Worm (Caenorhabditis elegans) whole organism, late embryonic: Measurements from ENCODE around the gene tbc-13.

ENCODE experiments used
- C38D4.7 ChIP-seq: fragments of 200-800 bp; sonication (Bioruptor generic); optimal IDR thresholded peaks from 2 replicates; lab custom pipeline; 2018; ENCODE audit warnings: mild to moderate bottlenecking, missing genetic modification characterization, moderate library complexity, missing compliant biosample characterization
- K02D7.2 ChIP-seq: sonication (generic microtip); optimal IDR thresholded peaks from 2 replicates; lab custom pipeline; 2017; ENCODE audit warnings: mild to moderate bottlenecking, missing genetic modification characterization, missing compliant biosample characterization
- K09A11.1 ChIP-seq: sonication (generic microtip); optimal IDR thresholded peaks from 2 replicates; lab custom pipeline; 2017; ENCODE audit warnings: antibody characterized with exemption, mild to moderate bottlenecking, missing genetic modification characterization, missing compliant biosample characterization; ENCODE audit not compliant: insufficient read depth
- ceh-18 ChIP-seq: sonication (generic microtip); optimal IDR thresholded peaks from 2 replicates; lab custom pipeline; 2016; ENCODE audit warnings: missing genetic modification characterization, missing compliant biosample characterization
- ceh-22 ChIP-seq: sonication (generic microtip); optimal IDR thresholded peaks from 2 replicates; lab custom pipeline; 2017; ENCODE audit warnings: missing biosample characterization, missing genetic modification characterization
- ceh-24 ChIP-seq: sonication (generic microtip); optimal IDR thresholded peaks from 2 replicates; lab custom pipeline; 2016; ENCODE audit warnings: mild to moderate bottlenecking, missing genetic modification characterization, missing compliant biosample characterization
- ceh-48 ChIP-seq: sonication (generic microtip); optimal IDR thresholded peaks from 2 replicates; lab custom pipeline; 2016; ENCODE audit warnings: missing genetic modification characterization, inconsistent platforms, missing compliant biosample characterization
- ceh-6 ChIP-seq: fragments of 200-800 bp; sonication (Bioruptor generic); optimal IDR thresholded peaks from 2 replicates; lab custom pipeline; 2018; ENCODE audit warnings: mild to moderate bottlenecking, missing genetic modification characterization, missing compliant biosample characterization
- ceh-9 ChIP-seq: sonication (generic microtip); optimal IDR thresholded peaks from 2 replicates; lab custom pipeline; 2016; ENCODE audit warnings: mild to moderate bottlenecking, missing genetic modification characterization, inconsistent platforms, missing compliant biosample characterization
- che-1 ChIP-seq: sonication (generic microtip); optimal IDR thresholded peaks from 2 replicates; lab custom pipeline; 2016; ENCODE audit warnings: mild to moderate bottlenecking, missing genetic modification characterization, missing compliant biosample characterization
- dmd-4 ChIP-seq: sonication (generic microtip); optimal IDR thresholded peaks from 2 replicates; lab custom pipeline; 2016; ENCODE audit warnings: borderline replicate concordance, missing genetic modification characterization, missing compliant biosample characterization
- dve-1 ChIP-seq: sonication (generic microtip); optimal IDR thresholded peaks from 2 replicates; lab custom pipeline; 2017; ENCODE audit warnings: antibody characterized with exemption, mild to moderate bottlenecking, missing genetic modification characterization, missing compliant biosample characterization
- elt-2 ChIP-seq: sonication (generic microtip); optimal IDR thresholded peaks from 2 replicates; lab custom pipeline; 2016; ENCODE audit warnings: missing genetic modification reagents, missing genetic modification characterization, missing compliant biosample characterization
- elt-4 ChIP-seq: sonication (generic microtip); optimal IDR thresholded peaks from 2 replicates; lab custom pipeline; 2016; ENCODE audit warnings: missing genetic modification characterization, missing compliant biosample characterization
- ets-4 ChIP-seq: sonication (generic microtip); optimal IDR thresholded peaks from 2 replicates; lab custom pipeline; 2016; ENCODE audit warnings: missing genetic modification characterization, missing compliant biosample characterization
- eyg-1 ChIP-seq: sonication (generic microtip); optimal IDR thresholded peaks from 2 replicates; lab custom pipeline; 2016; ENCODE audit warnings: missing genotype, missing genetic modification characterization, missing compliant biosample characterization
- fkh-10 ChIP-seq: fragments of 150-350 bp; optimal IDR thresholded peaks from 2 replicates; lab custom pipeline; 2014; ENCODE audit warnings: missing biosample characterization, missing genetic modification reagents, missing genetic modification characterization
- hlh-30 ChIP-seq: sonication (generic microtip); optimal IDR thresholded peaks from 2 replicates; lab custom pipeline; 2017; ENCODE audit warnings: antibody characterized with exemption, missing genetic modification characterization, missing compliant biosample characterization; ENCODE audit not compliant: insufficient read depth
- hlh-6 ChIP-seq: sonication (generic microtip); optimal IDR thresholded peaks from 2 replicates; lab custom pipeline; 2016; ENCODE audit warnings: missing genotype, missing genetic modification characterization, missing compliant biosample characterization
- hlh-8 ChIP-seq: sonication (generic microtip); optimal IDR thresholded peaks from 2 replicates; lab custom pipeline; 2016; ENCODE audit warnings: missing genotype, missing genetic modification characterization, missing compliant biosample characterization
- mec-3 ChIP-seq: sonication (generic microtip); optimal IDR thresholded peaks from 2 replicates; lab custom pipeline; 2016; ENCODE audit warnings: borderline replicate concordance, missing genetic modification characterization, missing compliant biosample characterization
- nfya-1 ChIP-seq: sonication (generic microtip); optimal IDR thresholded peaks from 2 replicates; lab custom pipeline; 2017; ENCODE audit warnings: missing genetic modification characterization, mild to moderate bottlenecking, missing compliant biosample characterization, antibody characterized with exemption, moderate library complexity
- nhr-232 ChIP-seq: sonication (generic microtip); optimal IDR thresholded peaks from 2 replicates; lab custom pipeline; 2016; ENCODE audit warnings: missing genetic modification characterization, missing compliant biosample characterization
- odd-2 ChIP-seq: sonication (generic microtip); optimal IDR thresholded peaks from 2 replicates; lab custom pipeline; 2017; ENCODE audit warnings: antibody characterized with exemption, mild to moderate bottlenecking, missing genetic modification characterization, missing compliant biosample characterization
- pax-1 ChIP-seq: fragments of 150-350 bp; optimal IDR thresholded peaks from 2 replicates; lab custom pipeline; 2014; ENCODE audit warnings: missing biosample characterization, missing genetic modification characterization
- pha-2 ChIP-seq: sonication (generic microtip); optimal IDR thresholded peaks from 2 replicates; lab custom pipeline; 2017; ENCODE audit warnings: mild to moderate bottlenecking, missing genetic modification characterization, missing compliant biosample characterization
- pqm-1 ChIP-seq: sonication (generic microtip); optimal IDR thresholded peaks from 2 replicates; lab custom pipeline; 2016; ENCODE audit warnings: missing genetic modification characterization, missing compliant biosample characterization
- rnt-1 ChIP-seq: sonication (generic microtip); optimal IDR thresholded peaks from 2 replicates; lab custom pipeline; 2016; ENCODE audit warnings: missing genetic modification characterization, missing compliant biosample characterization
- sox-2 ChIP-seq: fragments of 200-800 bp; sonication (Bioruptor generic); IDR thresholded peaks from 2 replicates; pipeline ENCODE4 v1.3.6; 2022; ENCODE audit warnings: missing genetic modification reagents, missing genetic modification characterization, missing compliant biosample characterization
- sox-4 ChIP-seq: sonication (generic microtip); optimal IDR thresholded peaks from 2 replicates; lab custom pipeline; 2017; ENCODE audit warnings: mild to moderate bottlenecking, missing genetic modification characterization, inconsistent platforms, missing compliant biosample characterization
- syd-9 ChIP-seq: sonication (generic microtip); optimal IDR thresholded peaks from 2 replicates; lab custom pipeline; 2016; ENCODE audit warnings: mild to moderate bottlenecking, missing genetic modification characterization, moderate library complexity, missing compliant biosample characterization
- tbx-7 ChIP-seq: sonication (generic microtip); optimal IDR thresholded peaks from 2 replicates; lab custom pipeline; 2016; ENCODE audit warnings: missing genotype, missing genetic modification characterization, missing compliant biosample characterization
- unc-3 ChIP-seq, 2 experiments: fragments of 200-800 bp in 1 of 2; sonication (Bioruptor generic) in 1 of 2; sonication (generic microtip) in 1 of 2; conservative IDR thresholded peaks in 1 of 2; optimal IDR thresholded peaks in 1 of 2; 2 replicates each; pipeline versions ENCODE4 v1.3.6 to Lab custom; 2016 to 2022; ENCODE audit warnings: missing compliant biosample characterization in 2 of 2, missing genetic modification characterization in 2 of 2, missing genetic modification reagents in 1 of 2
- unc-86 ChIP-seq: sonication (generic microtip); optimal IDR thresholded peaks from 2 replicates; lab custom pipeline; 2016; ENCODE audit warnings: missing genetic modification characterization, missing compliant biosample characterization

The tbc-13 gene

ce11 chrX:12491138-12491537 is 6.3 kb downstream of the tbc-13 start:
- TF ChIP-seq hlh-8 (tag; lab: Kevin White, UChicago) = no peak

- TF ChIP-seq ceh-18 (tag; lab: Kevin White, UChicago) (no peak), ets-4 (tag; lab: Kevin White, UChicago) (no peak), nhr-232 (tag; lab: Kevin White, UChicago) (no peak), fkh-10 (GFP tag; lab: Kevin White, UChicago) (no peak), ceh-6 (GFP tag; lab: Kevin White, UChicago) (no peak), C38D4.7 (GFP tag; lab: Kevin White, UChicago) (no peak), hlh-8 (tag; lab: Kevin White, UChicago) (no peak), sox-2 (GFP tag; lab: Robert Waterston, UW) (no peak), odd-2 (no peak), ceh-48 (tag; lab: Kevin White, UChicago) (no peak), pax-1 (tag; lab: Kevin White, UChicago) (no peak), che-1 (no peak), tbx-7 (tag; lab: Kevin White, UChicago) (no peak), unc-3 (GFP tag; conservative IDR thresholded peaks at IDR 0.05; lab: Robert Waterston, UW) (no peak), unc-3 (tag; optimal IDR thresholded peaks at IDR 0.05; lab: Kevin White, UChicago) (no peak), pha-2 (tag; lab: Kevin White, UChicago) (no peak), ceh-9 (tag; lab: Kevin White, UChicago) (no peak), pqm-1 (tag; lab: Kevin White, UChicago) (no peak), elt-4 (no peak), dve-1 (tag; lab: Kevin White, UChicago) (no peak), eyg-1 (tag; lab: Kevin White, UChicago) (no peak)
Observed at ce11 chrX:12492467-12492866, 7.6 kb downstream of the tbc-13 start, which contains the start of gene lips-1. Gene lips-1, plus strand, starts transcription at chrX:12492767.

ce11 chrX:12500777-12501176 is 15.9 kb downstream of the tbc-13 start:
- no peak for TF ChIP-seq K09A11.1 (tag; lab: Kevin White, UChicago)
- TF ChIP-seq sox-4 = no peak
- no peak for TF ChIP-seq ceh-22 (tag; lab: Kevin White, UChicago)
- no peak for TF ChIP-seq unc-86
- no peak for TF ChIP-seq C38D4.7 (GFP tag; lab: Kevin White, UChicago)
- TF ChIP-seq hlh-6 (tag; lab: Kevin White, UChicago) = no peak
- no peak for TF ChIP-seq dmd-4 (tag; lab: Kevin White, UChicago)
- no peak for TF ChIP-seq nhr-232 (tag; lab: Kevin White, UChicago)
- no peak for TF ChIP-seq odd-2
- TF ChIP-seq pha-2 (tag; lab: Kevin White, UChicago) = no peak
- TF ChIP-seq nfya-1 (tag; lab: Kevin White, UChicago) = no peak
- no peak for TF ChIP-seq mec-3
- peak; percentile 11 for TF ChIP-seq pqm-1 (tag; lab: Kevin White, UChicago)
- peak; percentile 16 for TF ChIP-seq rnt-1
- TF ChIP-seq K02D7.2 (tag; lab: Kevin White, UChicago) = no peak
- no peak for TF ChIP-seq syd-9 (tag; lab: Kevin White, UChicago)
- no peak for TF ChIP-seq unc-3 (GFP tag; conservative IDR thresholded peaks at IDR 0.05; lab: Robert Waterston, UW)
- TF ChIP-seq unc-3 (tag; optimal IDR thresholded peaks at IDR 0.05; lab: Kevin White, UChicago) = no peak
- no peak for TF ChIP-seq ceh-24 (tag; lab: Kevin White, UChicago)
- no peak for TF ChIP-seq pax-1 (tag; lab: Kevin White, UChicago)
- no peak for TF ChIP-seq ceh-48 (tag; lab: Kevin White, UChicago)
- TF ChIP-seq ceh-6 (GFP tag; lab: Kevin White, UChicago) = no peak
- peak; percentile 20 for TF ChIP-seq hlh-30 (tag; lab: Kevin White, UChicago)
- peak; percentile 96 for TF ChIP-seq elt-2 (tag; lab: Kevin White, UChicago)
- TF ChIP-seq, all 69 proteins: peak for 4
